Fruit fly (Drosophila melanogaster) whole organism: ENCODE measurements around the gene CG32369.

ENCODE experiments used
- Dll ChIP-seq: fragments of >200 bp; optimal IDR thresholded peaks from 2 replicates; lab custom pipeline; 2017
- EcR ChIP-seq, 2 experiments: fragments of >200 bp; optimal IDR thresholded peaks; 2 replicates each; lab custom pipeline; 2017; ENCODE audit warnings: missing biosample characterization in 2 of 2, missing genetic modification characterization in 2 of 2, missing genetic modification reagents in 2 of 2
- psq ChIP-seq: fragments of >200 bp; optimal IDR thresholded peaks from 2 replicates; lab custom pipeline; 2017
- usp ChIP-seq: fragments of >200 bp; optimal IDR thresholded peaks from 2 replicates; lab custom pipeline; 2017; ENCODE audit warnings: missing biosample characterization, missing genetic modification characterization, mixed read lengths

DNA sequence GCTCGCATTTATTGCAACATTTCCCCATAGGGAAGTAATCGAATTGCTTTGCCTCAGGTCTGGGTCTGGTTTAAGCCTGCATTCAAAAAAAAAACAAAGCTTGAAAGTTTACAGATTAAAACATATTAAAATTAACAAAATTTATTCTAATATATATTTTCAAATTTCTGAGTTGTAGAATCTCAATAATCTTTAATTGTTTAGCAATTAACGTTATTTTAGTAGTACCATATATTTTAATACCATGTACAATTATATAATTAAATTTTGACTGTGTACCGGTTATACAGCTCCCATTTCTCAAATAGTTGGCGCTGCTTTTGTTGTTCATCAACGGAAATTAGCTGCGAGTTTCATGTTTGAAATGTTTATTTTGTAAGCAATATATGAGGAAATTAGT lies 1.3 kb upstream of the CG32369 start:
- TF ChIP-seq usp: no peak
- no peak for TF ChIP-seq Dll (lab: Kevin White, UChicago)
- TF ChIP-seq psq (lab: Kevin White, UChicago): no peak
- TF ChIP-seq EcR (GFP tag; optimal IDR thresholded peaks at IDR 0.05; lab: Kevin White, UChicago): no peak
